Worm (Caenorhabditis elegans) whole organism, L3 larva: Measurements from ENCODE around the gene T12D8.5.

Experiments
- aly-2 ChIP-seq: fragments of 150-350 bp; optimal IDR thresholded peaks from 2 replicates; lab custom pipeline; 2014; ENCODE audit warnings: missing biosample characterization, missing genetic modification characterization
- hmg-11 ChIP-seq: sonication (generic microtip); optimal IDR thresholded peaks from 2 replicates; lab custom pipeline; 2016; ENCODE audit warnings: missing genetic modification characterization, missing compliant biosample characterization
- nhr-23 ChIP-seq: fragments of 150-350 bp; optimal IDR thresholded peaks from 2 replicates; lab custom pipeline; 2014; ENCODE audit warnings: missing biosample characterization, missing genetic modification reagents, missing genetic modification characterization
- nhr-25 ChIP-seq: sonication (generic microtip); optimal IDR thresholded peaks from 2 replicates; lab custom pipeline; 2017; ENCODE audit warnings: missing biosample characterization, missing genetic modification characterization
- nhr-43 ChIP-seq: sonication (generic microtip); optimal IDR thresholded peaks from 2 replicates; lab custom pipeline; 2016; ENCODE audit warnings: mild to moderate bottlenecking, missing genetic modification characterization, missing compliant biosample characterization; ENCODE audit not compliant: poor library complexity, severe bottlenecking
- nhr-76 ChIP-seq: fragments of 150-350 bp; sonication (generic microtip); optimal IDR thresholded peaks from 5 replicates; lab custom pipeline; 2014; ENCODE audit warnings: missing biosample characterization, missing genetic modification characterization
- nhr-77 ChIP-seq: fragments of 150-350 bp; optimal IDR thresholded peaks from 2 replicates; lab custom pipeline; 2014; ENCODE audit warnings: missing biosample characterization, missing genetic modification characterization
- ztf-4 ChIP-seq: fragments of 150-350 bp; optimal IDR thresholded peaks from 2 replicates; lab custom pipeline; 2014; ENCODE audit warnings: missing biosample characterization, missing genetic modification characterization

DNA sequence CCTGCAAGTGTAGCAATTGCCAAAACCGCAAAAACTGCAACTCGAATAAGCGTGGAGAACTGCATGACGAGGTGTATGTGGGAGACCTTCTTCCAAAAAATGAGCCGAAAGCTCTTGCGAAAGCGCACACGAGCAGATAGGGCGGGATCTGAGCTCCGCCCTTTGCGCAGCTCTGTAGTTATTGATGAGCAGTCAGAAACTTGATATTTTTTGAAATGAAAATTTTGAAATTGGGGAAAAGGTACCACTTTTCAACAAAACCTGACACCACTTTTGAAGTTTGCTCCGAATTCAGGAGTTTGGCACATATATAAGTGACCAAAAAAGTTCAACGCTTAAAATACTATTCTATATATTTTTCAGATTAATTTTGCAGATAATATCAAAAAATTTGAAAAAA is 41.2 kb upstream of the T12D8.5 start, which contains the start of gene flp-15:
- TF ChIP-seq nhr-23 (no peak), nhr-25 (tag; lab: Kevin White, UChicago) (no peak), nhr-43 (tag; lab: Kevin White, UChicago) (no peak), nhr-77 (no peak), aly-2 (tag; lab: Kevin White, UChicago) (no peak), nhr-76 (no peak), hmg-11 (tag; lab: Kevin White, UChicago) (no peak), ztf-4 (tag; lab: Kevin White, UChicago) (no peak)
